Fruit fly (Drosophila melanogaster): Measurements from ENCODE around the gene Eig71Ee.

Eig71Ee gene

DNA sequence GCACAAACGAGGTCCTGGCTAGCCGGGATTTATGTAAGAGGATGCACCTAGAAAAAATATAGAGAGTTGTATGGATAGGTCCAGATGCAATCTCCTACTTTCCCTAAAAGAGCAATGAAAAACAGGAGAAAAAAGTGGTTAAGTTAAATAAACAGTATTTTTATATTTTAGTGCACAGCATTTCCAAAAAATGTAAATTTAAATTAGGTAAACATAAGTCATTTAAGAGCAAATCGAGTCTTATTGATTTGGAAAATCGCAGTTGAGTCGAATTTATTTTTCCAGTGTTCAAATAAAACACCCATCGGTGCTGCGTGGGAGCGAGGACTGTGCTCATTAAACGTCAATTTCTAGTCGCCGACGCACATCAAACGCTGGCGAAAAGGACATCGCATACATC is 9.9 kb upstream of the Eig71Ee start:
- no peak for TF ChIP-seq usp (GFP tag; optimal IDR thresholded peaks at IDR 0.05)
- TF ChIP-seq pan (optimal IDR thresholded peaks at IDR 0.05) = no peak
- TF ChIP-seq psq (optimal IDR thresholded peaks at IDR 0.05) = no peak
- TF ChIP-seq EcR (GFP tag; optimal IDR thresholded peaks at IDR 0.05) = no peak
- no peak for TF ChIP-seq CG8478 (optimal IDR thresholded peaks at IDR 0.05)
- no peak for TF ChIP-seq Dll (optimal IDR thresholded peaks at IDR 0.05)

DNA sequence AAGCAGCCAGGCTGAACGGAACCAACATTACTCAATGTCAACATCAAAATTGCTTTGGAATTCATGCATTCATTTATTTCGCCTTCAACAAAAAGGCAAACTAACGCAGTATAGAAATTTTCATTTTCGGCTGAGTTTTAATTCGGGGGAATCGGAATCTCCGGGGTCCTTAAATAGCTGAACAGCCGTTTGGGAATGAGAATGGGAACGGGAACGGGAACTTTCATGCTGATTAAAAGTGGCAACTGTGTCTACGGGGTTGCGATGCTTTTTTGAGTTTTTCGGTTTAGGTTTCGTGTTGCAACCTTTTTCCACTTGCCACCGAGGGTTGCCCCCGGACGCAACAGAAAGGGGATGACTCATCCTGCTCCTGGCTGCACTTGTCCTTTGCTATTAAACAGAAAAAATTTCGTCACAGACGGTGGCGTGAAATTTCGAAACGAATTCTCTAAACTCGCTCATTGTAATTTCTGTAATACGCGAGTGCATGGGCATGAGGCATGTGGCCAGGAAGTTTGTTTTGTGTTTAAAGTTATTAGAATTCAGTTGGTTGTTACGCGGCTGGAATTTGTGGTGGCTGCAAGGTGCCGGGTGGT is 8.5 kb upstream of the Eig71Ee start:
- TF ChIP-seq Dll (optimal IDR thresholded peaks at IDR 0.05) = no peak
- TF ChIP-seq usp (GFP tag; optimal IDR thresholded peaks at IDR 0.05) = no peak
- TF ChIP-seq pan (optimal IDR thresholded peaks at IDR 0.05) = no peak
- no peak for TF ChIP-seq psq (optimal IDR thresholded peaks at IDR 0.05)
- TF ChIP-seq CG8478 (optimal IDR thresholded peaks at IDR 0.05) = no peak
- no peak for TF ChIP-seq EcR (GFP tag; optimal IDR thresholded peaks at IDR 0.05)

DNA sequence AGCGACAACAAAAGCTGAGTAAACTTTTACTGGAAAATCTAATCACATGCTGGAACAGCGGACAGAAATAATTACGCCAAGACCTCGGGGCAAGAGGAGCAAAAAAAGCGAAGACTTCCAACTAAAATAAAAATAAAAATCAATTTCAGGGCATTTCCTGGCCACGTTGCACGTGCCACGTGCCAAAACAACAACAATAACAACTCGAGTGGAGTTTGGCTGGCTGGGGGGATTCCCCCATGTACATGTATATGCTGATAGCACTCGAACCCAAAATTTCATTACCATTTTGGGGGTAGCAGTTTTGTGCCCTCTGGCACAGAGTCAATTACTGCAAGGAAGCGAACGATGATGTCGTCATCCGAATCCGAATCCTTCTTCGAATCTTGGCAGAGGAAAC is 6.7 kb upstream of the Eig71Ee start:
- TF ChIP-seq psq (optimal IDR thresholded peaks at IDR 0.05) (no peak), usp (GFP tag; optimal IDR thresholded peaks at IDR 0.05) (no peak), EcR (GFP tag; optimal IDR thresholded peaks at IDR 0.05) (no peak), pan (optimal IDR thresholded peaks at IDR 0.05) (no peak), Dll (optimal IDR thresholded peaks at IDR 0.05) (no peak), CG8478 (optimal IDR thresholded peaks at IDR 0.05) (no peak)

DNA sequence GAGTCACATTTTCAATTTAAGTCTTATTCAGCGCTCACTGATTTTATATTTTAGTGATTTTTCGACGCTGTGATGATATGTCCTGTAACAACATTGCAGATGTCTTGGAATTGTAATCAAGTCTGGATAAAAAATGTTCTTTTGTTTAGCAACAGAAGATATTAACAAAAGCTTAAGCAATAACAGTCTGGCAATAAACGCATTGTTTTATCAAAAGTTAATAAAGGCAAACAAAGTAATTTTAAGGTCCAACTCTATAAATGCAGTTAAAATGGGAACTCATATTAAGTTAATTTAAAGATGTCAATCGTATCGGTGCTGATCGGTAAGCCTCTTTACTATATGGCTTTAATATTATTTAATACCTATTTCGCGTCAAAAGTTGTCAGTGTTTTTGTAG is 5.8 kb upstream of the Eig71Ee start, which contains the start of gene CG43082:
Gene CG43082 (plus strand): TSS at position 301 of the 400 bp plus-strand sequence.
- TF ChIP-seq usp (GFP tag; optimal IDR thresholded peaks at IDR 0.05) (no peak), pan (optimal IDR thresholded peaks at IDR 0.05) (no peak), Dll (optimal IDR thresholded peaks at IDR 0.05) (no peak), CG8478 (optimal IDR thresholded peaks at IDR 0.05) (no peak), EcR (GFP tag; optimal IDR thresholded peaks at IDR 0.05) (no peak), psq (optimal IDR thresholded peaks at IDR 0.05) (no peak)

DNA sequence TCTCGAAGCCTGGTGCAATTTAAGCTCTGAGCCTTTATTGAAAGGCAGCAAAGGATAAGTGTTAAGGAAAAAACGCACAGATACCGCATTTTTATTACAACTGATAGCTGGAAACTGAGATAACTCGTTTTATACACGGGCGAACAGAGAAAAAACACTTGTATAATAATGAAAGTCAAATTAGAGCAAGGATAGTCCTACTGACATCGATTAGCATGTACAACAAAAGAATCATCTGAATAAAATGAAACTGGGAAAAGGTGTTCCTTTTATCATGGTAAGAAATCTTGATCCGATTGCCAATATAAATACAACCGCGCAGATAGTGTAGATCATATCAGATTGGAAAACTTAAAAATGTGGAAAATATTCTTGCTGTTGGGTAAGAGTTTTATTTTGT is 5.1 kb upstream of the Eig71Ee start, which contains the start of the genes Eig71Ej and Eig71Ek:
Gene Eig71Ej (minus strand): TSS at position 101 of the 400 bp plus-strand sequence.
Gene Eig71Ek (plus strand): TSS at position 334 of the 400 bp plus-strand sequence.
- TF ChIP-seq Dll (optimal IDR thresholded peaks at IDR 0.05) (no peak), pan (optimal IDR thresholded peaks at IDR 0.05) (no peak), EcR (GFP tag; optimal IDR thresholded peaks at IDR 0.05) (no peak), CG8478 (optimal IDR thresholded peaks at IDR 0.05) (no peak), psq (optimal IDR thresholded peaks at IDR 0.05) (no peak), usp (GFP tag; optimal IDR thresholded peaks at IDR 0.05) (no peak)

DNA sequence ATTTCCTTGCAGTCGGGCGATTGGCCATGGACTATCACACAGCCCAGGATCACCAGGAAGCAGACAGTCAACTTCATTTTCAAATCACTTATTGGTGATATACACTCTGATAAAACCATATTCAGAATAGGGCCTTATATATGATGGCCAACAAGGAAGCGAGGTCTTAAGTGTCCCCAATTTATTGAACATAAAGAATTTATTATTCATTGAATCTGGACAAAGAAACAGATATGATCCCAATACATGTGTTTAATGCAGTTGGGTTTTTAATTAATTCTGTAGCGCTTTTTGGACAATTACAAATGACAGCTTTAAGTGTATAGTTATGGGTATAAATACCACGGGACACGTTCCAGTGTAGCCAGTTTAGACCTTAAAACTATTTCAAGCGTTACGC is 3.5 kb upstream of the Eig71Ee start, which contains the start of the genes Eig71Eh and Eig71Ei:
Gene Eig71Eh (minus strand): TSS at position 101 of the 400 bp plus-strand sequence.
Gene Eig71Ei (plus strand): TSS at position 367 of the 400 bp plus-strand sequence.
- TF ChIP-seq pan (optimal IDR thresholded peaks at IDR 0.05) (no peak), psq (optimal IDR thresholded peaks at IDR 0.05) (no peak), CG8478 (optimal IDR thresholded peaks at IDR 0.05) (no peak), Dll (optimal IDR thresholded peaks at IDR 0.05) (no peak), usp (GFP tag; optimal IDR thresholded peaks at IDR 0.05) (no peak), EcR (GFP tag; optimal IDR thresholded peaks at IDR 0.05) (no peak)

DNA sequence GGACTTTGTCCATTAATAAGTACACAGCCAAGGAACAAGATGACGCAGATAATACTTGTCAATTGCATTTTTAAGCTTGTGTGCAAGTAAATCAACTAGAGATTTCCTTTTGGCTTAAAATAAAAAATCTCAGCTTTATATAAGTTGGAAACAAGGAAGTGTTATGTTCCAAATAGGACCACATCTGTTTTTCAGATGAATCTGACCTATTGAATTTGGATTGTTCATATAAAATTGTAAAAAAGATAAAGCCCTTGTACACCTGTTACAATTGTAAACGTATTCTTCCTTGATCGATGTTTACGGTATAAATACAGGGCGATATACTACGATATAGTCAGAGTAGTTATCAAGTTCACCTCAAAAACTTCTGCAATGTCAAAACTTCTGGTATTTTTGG is 1.5 kb upstream of the Eig71Ee start, which contains the start of the genes Eig71Ef and Eig71Eg:
Gene Eig71Ef (minus strand): TSS at position 101 of the 400 bp plus-strand sequence.
Gene Eig71Eg (plus strand): TSS at position 339 of the 400 bp plus-strand sequence.
- TF ChIP-seq Dll (optimal IDR thresholded peaks at IDR 0.05) (no peak), pan (optimal IDR thresholded peaks at IDR 0.05) (no peak), usp (GFP tag; optimal IDR thresholded peaks at IDR 0.05) (no peak), EcR (GFP tag; optimal IDR thresholded peaks at IDR 0.05) (no peak), psq (optimal IDR thresholded peaks at IDR 0.05) (no peak), CG8478 (optimal IDR thresholded peaks at IDR 0.05) (no peak)

DNA sequence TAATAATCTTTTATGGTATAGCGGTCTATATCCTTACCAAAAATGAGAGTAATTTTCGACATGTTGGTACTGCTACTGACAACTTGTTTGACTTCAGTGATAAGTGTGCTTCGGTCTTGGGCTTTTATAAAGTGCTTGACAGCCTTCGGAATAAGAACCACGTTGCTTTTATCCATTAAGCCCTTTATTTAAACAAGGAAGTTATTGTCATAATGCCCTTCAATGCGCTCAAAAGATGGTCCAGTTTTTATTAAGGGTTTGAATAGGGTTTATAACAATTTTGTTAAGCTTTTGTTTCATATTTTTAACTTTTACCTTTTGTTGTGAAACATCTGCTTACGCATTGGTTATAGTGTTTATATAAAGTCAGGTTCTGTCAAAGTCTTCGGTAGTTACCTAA is 3.7 kb downstream of the Eig71Ee start, which contains the start of the genes Eig71Ec and Eig71Ed:
Gene Eig71Ec (minus strand): TSS at position 101 of the 400 bp plus-strand sequence.
Gene Eig71Ed (plus strand): TSS at position 384 of the 400 bp plus-strand sequence.
- TF ChIP-seq EcR (GFP tag; optimal IDR thresholded peaks at IDR 0.05) (no peak), psq (optimal IDR thresholded peaks at IDR 0.05) (no peak), CG8478 (optimal IDR thresholded peaks at IDR 0.05) (no peak), Dll (optimal IDR thresholded peaks at IDR 0.05) (no peak), usp (GFP tag; optimal IDR thresholded peaks at IDR 0.05) (no peak)

DNA sequence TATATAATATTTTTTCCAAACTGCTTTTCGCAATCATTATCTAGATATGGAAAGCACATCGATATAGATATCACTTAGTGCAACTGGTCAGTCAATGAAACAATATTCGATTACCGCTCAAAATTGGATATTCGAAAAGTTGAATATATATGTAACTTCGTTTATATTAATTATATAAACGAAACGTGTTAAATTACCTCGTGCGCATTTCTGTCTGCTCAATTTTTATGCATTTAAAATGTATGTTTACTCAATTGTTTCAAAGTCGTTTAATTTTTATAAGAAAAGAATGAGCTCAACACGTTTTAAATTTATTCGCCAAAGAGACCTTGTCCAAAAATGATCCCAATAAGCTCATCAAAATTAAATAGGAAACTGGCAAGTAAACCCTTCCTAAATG is 5.3 kb downstream of the Eig71Ee start, which contains the start of gene CG43084:
Gene CG43084 (plus strand): TSS at position 301 of the 400 bp plus-strand sequence.
- TF ChIP-seq Dll (optimal IDR thresholded peaks at IDR 0.05) (no peak), psq (optimal IDR thresholded peaks at IDR 0.05) (no peak), usp (GFP tag; optimal IDR thresholded peaks at IDR 0.05) (no peak), EcR (GFP tag; optimal IDR thresholded peaks at IDR 0.05) (no peak), pan (optimal IDR thresholded peaks at IDR 0.05) (no peak), CG8478 (optimal IDR thresholded peaks at IDR 0.05) (no peak)

DNA sequence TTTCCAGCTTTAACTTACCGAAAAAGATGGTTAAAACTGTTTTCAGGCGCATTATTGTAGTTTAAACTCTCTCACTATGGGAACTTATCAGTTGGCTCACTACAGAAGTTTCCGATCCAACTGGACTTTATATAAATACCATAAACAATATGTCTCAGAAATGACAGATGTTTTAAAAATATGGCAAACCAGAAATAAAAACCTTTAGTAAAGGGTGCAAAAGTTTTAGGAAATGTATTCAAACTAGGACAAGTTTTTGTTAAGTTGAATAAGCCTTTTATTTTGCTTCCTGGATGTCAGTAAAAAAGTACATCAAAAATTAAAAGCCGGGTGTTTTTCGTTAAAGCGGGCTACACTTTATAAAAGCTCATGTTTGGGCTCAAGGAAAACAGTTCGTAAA is 6.2 kb downstream of the Eig71Ee start, which contains the start of the genes Eig71Ea and Eig71Eb:
Gene Eig71Ea (minus strand): TSS at position 101 of the 400 bp plus-strand sequence.
Gene Eig71Eb (plus strand): TSS at position 376 of the 400 bp plus-strand sequence.
- no peak for TF ChIP-seq CG8478 (optimal IDR thresholded peaks at IDR 0.05)
- no peak for TF ChIP-seq psq (optimal IDR thresholded peaks at IDR 0.05)
- no peak for TF ChIP-seq pan (optimal IDR thresholded peaks at IDR 0.05)
- no peak for TF ChIP-seq usp (GFP tag; optimal IDR thresholded peaks at IDR 0.05)
- TF ChIP-seq EcR (GFP tag; optimal IDR thresholded peaks at IDR 0.05) = no peak
- no peak for TF ChIP-seq Dll (optimal IDR thresholded peaks at IDR 0.05)

DNA sequence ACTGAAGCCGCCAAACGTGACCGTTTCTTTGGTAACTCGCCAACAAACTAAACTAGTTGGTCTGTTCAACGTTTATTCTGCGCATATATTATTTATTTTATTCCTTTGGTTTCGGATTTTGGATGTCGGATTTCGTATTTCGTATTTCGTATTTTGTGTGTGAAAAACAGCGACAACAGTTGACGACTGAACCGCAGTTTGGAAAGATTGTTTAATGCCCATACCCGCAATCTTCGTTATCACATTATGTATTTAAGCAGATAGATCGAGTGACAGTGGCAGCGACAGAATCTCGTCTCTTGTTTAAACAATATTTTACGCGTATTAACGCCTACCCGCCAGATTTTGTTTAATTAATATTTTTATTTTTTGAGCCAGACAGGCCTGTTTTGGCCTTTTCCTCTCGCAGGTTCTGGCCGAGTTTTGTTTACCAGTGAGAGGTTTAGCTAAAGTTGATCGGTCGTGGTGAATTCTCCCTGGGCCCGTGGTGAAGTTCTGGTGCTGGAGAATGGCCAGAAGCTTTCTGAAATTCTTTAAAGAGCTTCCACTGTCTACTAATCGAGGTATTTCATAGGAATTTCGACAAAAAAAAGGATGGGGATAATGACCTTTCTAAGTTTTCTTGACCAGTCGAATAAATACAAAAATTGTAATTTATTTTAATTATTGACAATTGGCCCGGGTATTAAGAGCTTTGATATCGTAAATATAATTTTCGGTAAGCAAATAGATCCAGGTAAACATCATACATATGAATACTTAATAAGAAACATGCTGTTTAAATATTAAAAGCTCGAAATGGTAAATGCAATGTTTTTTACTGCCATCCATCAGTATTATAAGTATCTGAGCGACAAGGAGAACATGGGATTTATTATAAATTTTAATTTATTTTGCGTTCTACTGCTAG is 7.8 kb downstream of the Eig71Ee start, which contains the start of the genes comm3 and CG43083:
Gene comm3 (minus strand): TSS at position 51 of the 910 bp plus-strand sequence.
Gene CG43083 (plus strand): TSS at position 860 of the 910 bp plus-strand sequence.
- no peak for TF ChIP-seq Dll (optimal IDR thresholded peaks at IDR 0.05)
- TF ChIP-seq EcR (GFP tag; optimal IDR thresholded peaks at IDR 0.05) = no peak
- TF ChIP-seq usp (GFP tag; optimal IDR thresholded peaks at IDR 0.05) = no peak
- TF ChIP-seq pan (optimal IDR thresholded peaks at IDR 0.05) = no peak
- no peak for TF ChIP-seq CG8478 (optimal IDR thresholded peaks at IDR 0.05)
- TF ChIP-seq psq (optimal IDR thresholded peaks at IDR 0.05) = no peak

Data from whole organism.